Worm (Caenorhabditis elegans) whole organism, L1 larva: ENCODE data around the gene aqp-6.

Experiments used
- F16B12.6 ChIP-seq: fragments of 150-350 bp; optimal IDR thresholded peaks from 2 replicates; lab custom pipeline; 2014; ENCODE audit warnings: missing biosample characterization, missing genetic modification characterization
- Y116A8C.19 ChIP-seq: sonication (generic microtip); optimal IDR thresholded peaks from 2 replicates; lab custom pipeline; 2016; ENCODE audit warnings: missing compliant biosample characterization, missing genetic modification characterization, borderline replicate concordance
- alr-1 ChIP-seq: fragments of 200-800 bp; sonication (Bioruptor generic); optimal IDR thresholded peaks from 2 replicates; lab custom pipeline; 2018; ENCODE audit warnings: borderline replicate concordance, mild to moderate bottlenecking, missing genetic modification characterization, missing compliant biosample characterization
- blmp-1 ChIP-seq: fragments of 150-350 bp; optimal IDR thresholded peaks from 2 replicates; lab custom pipeline; 2014; ENCODE audit warnings: missing biosample characterization, missing genetic modification characterization
- ceh-63 ChIP-seq: fragments of 200-800 bp; sonication (Bioruptor generic); optimal IDR thresholded peaks from 2 replicates; lab custom pipeline; 2018; ENCODE audit warnings: mild to moderate bottlenecking, missing genetic modification characterization, missing compliant biosample characterization
- ceh-8 ChIP-seq: fragments of 200-800 bp; sonication (Bioruptor generic); optimal IDR thresholded peaks from 2 replicates; lab custom pipeline; 2018; ENCODE audit warnings: mild to moderate bottlenecking, missing genetic modification characterization, moderate library complexity, missing compliant biosample characterization
- ceh-82 ChIP-seq, 3 experiments: fragments of 150-350 bp in 1 of 3; sonication (generic microtip) in 2 of 3; optimal IDR thresholded peaks; 2 replicates each; lab custom pipeline; 2014 to 2017; ENCODE audit warnings: missing biosample characterization in 3 of 3, missing genetic modification characterization in 3 of 3
- ceh-90 ChIP-seq: sonication (generic microtip); optimal IDR thresholded peaks from 2 replicates; lab custom pipeline; 2016; ENCODE audit warnings: missing genetic modification characterization, missing compliant biosample characterization
- dpl-1 ChIP-seq, 3 experiments: fragments of 150-350 bp in 2 of 3; sonication (generic microtip) in 1 of 3; optimal IDR thresholded peaks; 2 replicates each; lab custom pipeline; 2014 to 2017; ENCODE audit warnings: missing biosample characterization in 3 of 3, missing genetic modification characterization in 3 of 3, missing genetic modification reagents in 3 of 3
- efl-1 ChIP-seq, 4 experiments: fragments of 150-350 bp; optimal IDR thresholded peaks in 3 of 4; peaks in 1 of 4; 1 replicate in 1 of 4; 2 replicates in 3 of 4; lab custom pipeline; 2014; ENCODE audit warnings: missing biosample characterization in 2 of 4, missing genetic modification characterization in 2 of 4, missing genetic modification reagents in 2 of 4
- egl-13 ChIP-seq: sonication (generic microtip); optimal IDR thresholded peaks from 2 replicates; lab custom pipeline; 2016; ENCODE audit warnings: missing genotype, missing genetic modification reagents, missing genetic modification characterization, missing compliant biosample characterization
- egl-27 ChIP-seq, 2 experiments: fragments of 150-350 bp in 1 of 2; sonication (generic microtip); optimal IDR thresholded peaks; 3 replicates each; lab custom pipeline; 2017 to 2018; ENCODE audit warnings: missing biosample characterization in 2 of 2, missing genetic modification characterization in 2 of 2, missing genetic modification reagents in 2 of 2
- elt-3 ChIP-seq, 6 experiments: fragments of 150-350 bp in 1 of 6; sonication (generic microtip); optimal IDR thresholded peaks; 2 replicates each; lab custom pipeline; 2017 to 2018; ENCODE audit warnings: missing biosample characterization in 6 of 6, missing genetic modification characterization in 6 of 6, inconsistent platforms in 1 of 6
- ets-5 ChIP-seq: fragments of 200-800 bp; sonication (Bioruptor generic); IDR thresholded peaks from 2 replicates; pipeline ENCODE4 v1.3.6; 2022; ENCODE audit warnings: missing genetic modification characterization, missing compliant biosample characterization
- fkh-10 ChIP-seq: sonication (generic microtip); optimal IDR thresholded peaks from 2 replicates; lab custom pipeline; 2017; ENCODE audit warnings: missing biosample characterization, missing genetic modification reagents, missing genetic modification characterization
- fkh-4 ChIP-seq: sonication (generic microtip); optimal IDR thresholded peaks from 2 replicates; lab custom pipeline; 2016; ENCODE audit warnings: missing compliant biosample characterization, missing genetic modification characterization, borderline replicate concordance
- fkh-8 ChIP-seq: sonication (generic microtip); optimal IDR thresholded peaks from 2 replicates; lab custom pipeline; 2016; ENCODE audit warnings: mild to moderate bottlenecking, missing genetic modification characterization, missing compliant biosample characterization
- grh-1 ChIP-seq: fragments of 200-800 bp; sonication (Bioruptor generic); IDR thresholded peaks from 2 replicates; pipeline ENCODE4 v1.3.6; 2022; ENCODE audit warnings: missing genetic modification reagents, missing genetic modification characterization, missing compliant biosample characterization
- hlh-17 ChIP-seq: fragments of 200-800 bp; sonication (Bioruptor generic); optimal IDR thresholded peaks from 2 replicates; lab custom pipeline; 2018; ENCODE audit warnings: missing genetic modification characterization, mild to moderate bottlenecking, missing compliant biosample characterization, moderate library complexity, borderline replicate concordance
- isw-1 ChIP-seq: fragments of 200-800 bp; sonication (Bioruptor generic); IDR thresholded peaks from 2 replicates; pipeline ENCODE4 v1.3.6; 2022; ENCODE audit warnings: missing genetic modification characterization, missing compliant biosample characterization
- lin-14 ChIP-seq: fragments of 200-800 bp; sonication (Bioruptor generic); optimal IDR thresholded peaks from 2 replicates; lab custom pipeline; 2018; ENCODE audit warnings: mild to moderate bottlenecking, missing genetic modification characterization, moderate library complexity, missing compliant biosample characterization
- lin-35 ChIP-seq, 2 experiments: fragments of 150-350 bp; optimal IDR thresholded peaks; 2 replicates each; lab custom pipeline; 2014; ENCODE audit warnings: missing biosample characterization in 2 of 2, missing genetic modification characterization in 2 of 2, missing genetic modification reagents in 2 of 2
- lir-3 ChIP-seq: sonication (generic microtip); optimal IDR thresholded peaks from 2 replicates; lab custom pipeline; 2016; ENCODE audit warnings: mild to moderate bottlenecking, missing genetic modification characterization, moderate library complexity, missing compliant biosample characterization; ENCODE audit not compliant: poor library complexity
- lsy-2 ChIP-seq, 2 experiments: fragments of 150-350 bp; optimal IDR thresholded peaks; 2 replicates each; lab custom pipeline; 2014; ENCODE audit warnings: missing biosample characterization in 2 of 2, missing genetic modification characterization in 2 of 2
- mep-1 ChIP-seq: fragments of 150-350 bp; optimal IDR thresholded peaks from 2 replicates; lab custom pipeline; 2014; ENCODE audit warnings: missing biosample characterization, missing genetic modification characterization
- nhr-19 ChIP-seq: fragments of 200-800 bp; sonication (Bioruptor generic); conservative IDR thresholded peaks from 2 replicates; pipeline ENCODE4 v1.3.6; 2022; ENCODE audit warnings: missing genetic modification characterization, missing compliant biosample characterization
- nhr-28 ChIP-seq: fragments of 150-350 bp; optimal IDR thresholded peaks from 2 replicates; lab custom pipeline; 2014; ENCODE audit warnings: missing biosample characterization, missing genetic modification characterization
- nhr-71 ChIP-seq: sonication (generic microtip); optimal IDR thresholded peaks from 2 replicates; lab custom pipeline; 2016; ENCODE audit warnings: mild to moderate bottlenecking, missing genetic modification characterization, moderate library complexity, missing compliant biosample characterization
- nhr-77 ChIP-seq: fragments of 150-350 bp; optimal IDR thresholded peaks from 2 replicates; lab custom pipeline; 2014; ENCODE audit warnings: missing biosample characterization, missing genetic modification characterization
- nhr-84 ChIP-seq: sonication (generic microtip); optimal IDR thresholded peaks from 2 replicates; lab custom pipeline; 2017; ENCODE audit warnings: missing biosample characterization, missing genetic modification characterization
- pag-3 ChIP-seq: sonication (generic microtip); optimal IDR thresholded peaks from 2 replicates; lab custom pipeline; 2017; ENCODE audit warnings: missing genetic modification characterization, mild to moderate bottlenecking, missing compliant biosample characterization, antibody characterized with exemption, borderline replicate concordance; ENCODE audit not compliant: insufficient read depth
- skn-1 ChIP-seq: fragments of 150-350 bp; optimal IDR thresholded peaks from 2 replicates; lab custom pipeline; 2014; ENCODE audit warnings: missing biosample characterization, missing genetic modification characterization
- snpc-4 ChIP-seq: fragments of 150-350 bp; optimal IDR thresholded peaks from 2 replicates; lab custom pipeline; 2014; ENCODE audit warnings: missing biosample characterization, missing genetic modification characterization
- snu-23 ChIP-seq: sonication (generic microtip); optimal IDR thresholded peaks from 2 replicates; lab custom pipeline; 2016; ENCODE audit warnings: missing genetic modification characterization, missing compliant biosample characterization
- sox-4 ChIP-seq: sonication (generic microtip); optimal IDR thresholded peaks from 2 replicates; lab custom pipeline; 2016; ENCODE audit warnings: missing genetic modification characterization, missing compliant biosample characterization
- sptf-1 ChIP-seq: fragments of 150-350 bp; optimal IDR thresholded peaks from 2 replicates; lab custom pipeline; 2014; ENCODE audit warnings: missing biosample characterization, missing genetic modification characterization
- sup-37 ChIP-seq: fragments of 200-800 bp; sonication (Bioruptor generic); optimal IDR thresholded peaks from 2 replicates; lab custom pipeline; 2018; ENCODE audit warnings: mild to moderate bottlenecking, missing genetic modification characterization, missing compliant biosample characterization
- swsn-7 ChIP-seq: sonication (generic microtip); optimal IDR thresholded peaks from 2 replicates; lab custom pipeline; 2016; ENCODE audit warnings: missing genetic modification characterization, missing compliant biosample characterization
- tbx-2 ChIP-seq: sonication (generic microtip); optimal IDR thresholded peaks from 2 replicates; lab custom pipeline; 2016; ENCODE audit warnings: missing genetic modification characterization, missing compliant biosample characterization
- tlp-1 ChIP-seq: fragments of 150-350 bp; optimal IDR thresholded peaks from 2 replicates; lab custom pipeline; 2014; ENCODE audit warnings: missing biosample characterization, missing genetic modification characterization
- unc-30 ChIP-seq: sonication (generic microtip); optimal IDR thresholded peaks from 2 replicates; lab custom pipeline; 2017; ENCODE audit warnings: missing biosample characterization, missing genetic modification characterization
- unc-86 ChIP-seq: sonication (generic microtip); optimal IDR thresholded peaks from 2 replicates; lab custom pipeline; 2016; ENCODE audit warnings: missing genetic modification characterization, missing compliant biosample characterization
- vab-15 ChIP-seq: sonication (generic microtip); optimal IDR thresholded peaks from 2 replicates; lab custom pipeline; 2017; ENCODE audit warnings: missing genotype, mild to moderate bottlenecking, missing genetic modification characterization, missing compliant biosample characterization
- xbp-1 ChIP-seq: sonication (generic microtip); optimal IDR thresholded peaks from 2 replicates; lab custom pipeline; 2016; ENCODE audit warnings: missing genetic modification characterization, missing compliant biosample characterization
- zag-1 ChIP-seq: fragments of 150-350 bp; optimal IDR thresholded peaks from 2 replicates; lab custom pipeline; 2014; ENCODE audit warnings: missing biosample characterization, missing genetic modification characterization
- zip-4 ChIP-seq: fragments of 200-800 bp; sonication (Bioruptor generic); optimal IDR thresholded peaks from 2 replicates; lab custom pipeline; 2018; ENCODE audit warnings: mild to moderate bottlenecking, missing genetic modification characterization, moderate library complexity, missing compliant biosample characterization
- ztf-4 ChIP-seq: fragments of 150-350 bp; optimal IDR thresholded peaks from 2 replicates; lab custom pipeline; 2014; ENCODE audit warnings: missing biosample characterization, missing genetic modification characterization

Gene aqp-6

DNA sequence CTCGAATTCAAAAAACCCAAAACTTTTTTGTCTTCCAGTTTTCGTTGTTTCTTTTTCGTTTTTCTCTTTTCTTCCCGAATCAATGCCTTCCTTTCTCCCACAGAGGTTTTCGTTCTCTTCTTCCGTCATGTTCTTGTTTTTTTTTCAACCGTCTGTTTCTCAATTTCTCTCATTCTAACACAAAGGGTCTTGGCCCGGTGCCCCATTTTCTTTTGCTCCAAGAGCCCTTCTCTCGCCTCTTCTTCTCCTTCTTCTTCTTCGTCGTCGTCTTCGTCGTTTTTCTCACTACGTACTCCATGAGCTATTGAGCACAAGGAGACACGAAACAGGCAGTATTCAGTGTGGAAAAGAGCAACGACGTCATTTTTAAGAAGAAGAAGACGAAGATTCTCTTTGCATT, 29.2 kb downstream of the aqp-6 start (continued):
- TF ChIP-seq lin-35 (GFP tag; optimal IDR thresholded peaks at IDR 0.05; lab: Kevin White, UChicago) (no peak), fkh-8 (tag; lab: Kevin White, UChicago) (peak; percentile 3), dpl-1 (GFP tag; optimal IDR thresholded peaks at IDR 0.05; lab: Kevin White, UChicago) (peak in 1 of 3 experiments; percentile 12), zag-1 (tag; lab: Kevin White, UChicago) (peak; percentile 3), unc-86 (peak; percentile 18)

DNA sequence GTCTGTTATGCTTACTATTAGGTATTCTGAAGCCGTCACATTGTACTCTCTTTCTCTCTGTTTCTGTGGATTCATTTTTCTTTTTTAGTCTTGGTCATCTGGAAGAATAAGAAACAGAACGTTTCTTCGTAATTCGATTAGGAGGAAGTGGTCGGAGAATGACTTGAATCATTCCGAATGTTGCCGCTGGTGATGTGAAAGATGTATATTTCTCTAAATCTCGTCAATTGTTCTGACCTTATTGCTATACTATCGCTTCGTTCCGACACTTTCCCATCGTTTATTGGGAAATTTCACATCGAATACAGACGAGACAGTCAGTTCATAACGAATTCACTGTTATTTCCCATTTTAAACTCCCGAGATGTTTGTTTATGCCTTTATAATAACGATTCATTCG, 30.8 kb downstream of the aqp-6 start:
- TF ChIP-seq blmp-1 (tag; lab: Kevin White, UChicago) (peak; percentile 73), lin-14 (GFP tag; lab: Kevin White, UChicago) (peak; percentile 44), skn-1 (tag; lab: Kevin White, UChicago) (no peak)

DNA sequence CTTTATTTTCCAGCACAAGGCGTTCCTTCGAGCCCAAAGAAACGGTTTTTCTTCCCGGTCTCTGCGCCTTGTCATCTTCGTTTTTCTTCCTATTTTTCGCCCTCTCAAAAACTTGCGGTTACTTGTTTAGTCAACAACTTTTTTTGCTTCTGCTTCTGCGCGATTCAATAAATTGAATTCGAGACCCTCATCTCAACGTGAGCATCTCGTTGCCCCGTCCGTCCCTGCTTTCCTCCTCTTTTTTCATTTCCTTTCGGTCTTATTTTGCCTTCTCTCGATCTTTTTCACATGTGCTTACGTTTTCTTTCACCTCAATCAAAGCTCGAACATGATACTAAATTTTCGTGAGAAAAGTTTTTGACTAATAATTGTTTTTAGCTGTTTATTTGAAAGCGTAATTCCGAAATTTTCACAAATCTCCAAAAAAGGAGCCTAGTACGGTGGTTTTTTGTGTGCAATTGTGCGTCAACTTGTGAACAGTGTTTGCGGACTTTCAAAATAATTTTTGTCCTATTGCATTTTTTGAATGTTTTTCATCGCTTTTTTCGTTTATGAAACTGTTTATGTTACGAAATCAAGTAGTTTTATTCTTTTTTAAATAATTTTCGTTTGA, 31.9 kb downstream of the aqp-6 start:
- TF ChIP-seq ceh-90 (tag; lab: Kevin White, UChicago) (no peak), alr-1 (tag; lab: Kevin White, UChicago) (no peak), tlp-1 (tag; lab: Kevin White, UChicago) (no peak), nhr-84 (tag; lab: Kevin White, UChicago) (no peak), blmp-1 (tag; lab: Kevin White, UChicago) (peak; percentile 2), hlh-17 (GFP tag; lab: Kevin White, UChicago) (no peak), pag-3 (tag; lab: Kevin White, UChicago) (no peak), sup-37 (no peak), nhr-77 (tag; lab: Kevin White, UChicago) (no peak), ceh-8 (GFP tag; lab: Kevin White, UChicago) (no peak), xbp-1 (tag; lab: Kevin White, UChicago) (no peak), ceh-82 (tag; optimal IDR thresholded peaks at IDR 0.05; lab: Kevin White, UChicago) (no peak), egl-13 (tag; lab: Kevin White, UChicago) (no peak), dpl-1 (GFP tag; optimal IDR thresholded peaks at IDR 0.05; lab: Kevin White, UChicago) (peak in 1 of 3 experiments; percentile 28), lsy-2 (tag; optimal IDR thresholded peaks at IDR 0.05; lab: Kevin White, UChicago) (peak; percentile 52 to 88), sptf-1 (tag; lab: Kevin White, UChicago) (no peak), mep-1 (tag; lab: Kevin White, UChicago) (peak; percentile 55), fkh-10 (GFP tag; lab: Kevin White, UChicago) (peak; percentile 66), ets-5 (GFP tag; lab: Robert Waterston, UW) (no peak), ztf-4 (tag; lab: Kevin White, UChicago) (no peak), efl-1 (optimal IDR thresholded peaks at IDR 0.05; lab: Kevin White, UChicago) (peak in 1 of 2 experiments; percentile 15), efl-1 (GFP tag; optimal IDR thresholded peaks at IDR 0.05 in 1 of 2; lab: Kevin White, UChicago) (peak; percentile 10 to 92), unc-30 (tag; lab: Kevin White, UChicago) (no peak), nhr-19 (GFP tag; lab: Robert Waterston, UW) (no peak), tbx-2 (no peak), egl-27 (tag; optimal IDR thresholded peaks at IDR 0.05; lab: Kevin White, UChicago) (no peak), snpc-4 (tag; lab: Kevin White, UChicago) (no peak), elt-3 (tag; optimal IDR thresholded peaks at IDR 0.05; lab: Kevin White, UChicago) (no peak), grh-1 (no peak), Y116A8C.19 (tag; lab: Kevin White, UChicago) (no peak), vab-15 (tag; lab: Kevin White, UChicago) (no peak), nhr-71 (tag; lab: Kevin White, UChicago) (no peak), sox-4 (tag; lab: Kevin White, UChicago) (no peak), ceh-63 (no peak), isw-1 (GFP tag; lab: Robert Waterston, UW) (no peak), swsn-7 (no peak), F16B12.6 (tag; lab: Kevin White, UChicago) (peak; percentile 77), zip-4 (GFP tag; lab: Kevin White, UChicago) (no peak), lin-35 (GFP tag; optimal IDR thresholded peaks at IDR 0.05; lab: Kevin White, UChicago) (peak in 1 of 2 experiments; percentile 30), nhr-28 (tag; lab: Kevin White, UChicago) (no peak), snu-23 (peak; percentile 12), lir-3 (tag; lab: Kevin White, UChicago) (no peak), fkh-4 (no peak)
